Worm (Caenorhabditis elegans) whole organism, mixed stage, embryonic: ENCODE data around the gene srh-147.

Experiments used
- M03D4.4 ChIP-seq: sonication (generic microtip); optimal IDR thresholded peaks from 2 replicates; lab custom pipeline; 2017; ENCODE audit warnings: mild to moderate bottlenecking, missing genetic modification characterization, missing compliant biosample characterization
- bed-3 ChIP-seq: fragments of 200-800 bp; sonication (Bioruptor generic); optimal IDR thresholded peaks from 3 replicates; lab custom pipeline; 2018; ENCODE audit warnings: mild to moderate bottlenecking, missing genetic modification characterization, moderate library complexity, missing compliant biosample characterization
- blmp-1 ChIP-seq: fragments of 150-350 bp; optimal IDR thresholded peaks from 2 replicates; lab custom pipeline; 2014; ENCODE audit warnings: missing biosample characterization, missing genetic modification characterization
- ceh-39 ChIP-seq: fragments of 150-350 bp; optimal IDR thresholded peaks from 2 replicates; lab custom pipeline; 2014; ENCODE audit warnings: missing biosample characterization, missing genetic modification characterization
- ceh-43 ChIP-seq: fragments of 200-800 bp; sonication (Bioruptor generic); optimal IDR thresholded peaks from 2 replicates; lab custom pipeline; 2018; ENCODE audit warnings: mild to moderate bottlenecking, missing genetic modification characterization, moderate library complexity, missing compliant biosample characterization
- ceh-83 ChIP-seq: fragments of 200-800 bp; sonication (Bioruptor generic); optimal IDR thresholded peaks from 2 replicates; lab custom pipeline; 2018; ENCODE audit warnings: mild to moderate bottlenecking, missing genetic modification characterization, missing compliant biosample characterization
- ces-1 ChIP-seq: fragments of 150-350 bp; optimal IDR thresholded peaks from 2 replicates; lab custom pipeline; 2014; ENCODE audit warnings: missing biosample characterization, missing genetic modification reagents, missing genetic modification characterization
- cnd-1 ChIP-seq: fragments of 200-800 bp; sonication (Bioruptor generic); optimal IDR thresholded peaks from 2 replicates; lab custom pipeline; 2018; ENCODE audit warnings: mild to moderate bottlenecking, missing genetic modification characterization, missing compliant biosample characterization
- drap-1 ChIP-seq: fragments of 200-800 bp; sonication (Bioruptor generic); optimal IDR thresholded peaks from 3 replicates; lab custom pipeline; 2018; ENCODE audit warnings: mild to moderate bottlenecking, missing genetic modification characterization, missing compliant biosample characterization
- elt-1 ChIP-seq: sonication (generic microtip); optimal IDR thresholded peaks from 2 replicates; lab custom pipeline; 2017; ENCODE audit warnings: missing genetic modification characterization, mild to moderate bottlenecking, missing compliant biosample characterization, antibody characterized with exemption, moderate library complexity, borderline replicate concordance; ENCODE audit not compliant: insufficient read depth
- flh-1 ChIP-seq: fragments of 200-800 bp; sonication (Bioruptor generic); optimal IDR thresholded peaks from 2 replicates; lab custom pipeline; 2018; ENCODE audit warnings: mild to moderate bottlenecking, missing genetic modification characterization, moderate library complexity, missing compliant biosample characterization
- ham-2 ChIP-seq: fragments of 200-800 bp; sonication (Bioruptor generic); optimal IDR thresholded peaks from 2 replicates; lab custom pipeline; 2018; ENCODE audit warnings: mild to moderate bottlenecking, missing genetic modification characterization, missing compliant biosample characterization
- hlh-1 ChIP-seq: fragments of 150-350 bp; optimal IDR thresholded peaks from 2 replicates; lab custom pipeline; 2014; ENCODE audit warnings: missing biosample characterization, missing genetic modification reagents, missing genetic modification characterization
- lin-13 ChIP-seq: fragments of 150-350 bp; optimal IDR thresholded peaks from 2 replicates; lab custom pipeline; 2014; ENCODE audit warnings: missing biosample characterization, missing genetic modification characterization
- lin-32 ChIP-seq: fragments of 200-800 bp; sonication (Bioruptor generic); optimal IDR thresholded peaks from 2 replicates; lab custom pipeline; 2018; ENCODE audit warnings: mild to moderate bottlenecking, missing genetic modification characterization, missing compliant biosample characterization
- mep-1 ChIP-seq: fragments of 150-350 bp; optimal IDR thresholded peaks from 2 replicates; lab custom pipeline; 2017; ENCODE audit warnings: missing biosample characterization, missing genetic modification reagents, missing genetic modification characterization, inconsistent platforms
- mls-2 ChIP-seq: sonication (generic microtip); optimal IDR thresholded peaks from 2 replicates; lab custom pipeline; 2016; ENCODE audit warnings: mild to moderate bottlenecking, missing genetic modification characterization, moderate library complexity, missing compliant biosample characterization
- nhr-12 ChIP-seq: fragments of 150-350 bp; optimal IDR thresholded peaks from 2 replicates; lab custom pipeline; 2014; ENCODE audit warnings: missing biosample characterization, missing genetic modification characterization
- nhr-2 ChIP-seq: fragments of 150-350 bp; optimal IDR thresholded peaks from 2 replicates; lab custom pipeline; 2014; ENCODE audit warnings: missing biosample characterization, missing genetic modification characterization
- nhr-237 ChIP-seq: fragments of 150-350 bp; optimal IDR thresholded peaks from 2 replicates; lab custom pipeline; 2014; ENCODE audit warnings: missing biosample characterization, missing genetic modification characterization
- nhr-28 ChIP-seq: fragments of 150-350 bp; optimal IDR thresholded peaks from 2 replicates; lab custom pipeline; 2014; ENCODE audit warnings: missing biosample characterization, missing genetic modification characterization
- pha-4 ChIP-seq: fragments of 150-350 bp; optimal IDR thresholded peaks from 2 replicates; lab custom pipeline; 2018; ENCODE audit warnings: missing biosample characterization, missing genetic modification reagents, missing genetic modification characterization
- sem-2 ChIP-seq: fragments of 200-800 bp; sonication (Bioruptor generic); optimal IDR thresholded peaks from 2 replicates; lab custom pipeline; 2018; ENCODE audit warnings: mild to moderate bottlenecking, missing genetic modification characterization, missing compliant biosample characterization
- snpc-4 ChIP-seq: fragments of 150-350 bp; optimal IDR thresholded peaks from 2 replicates; lab custom pipeline; 2014; ENCODE audit warnings: missing biosample characterization, missing genetic modification characterization
- tbx-8 ChIP-seq: fragments of 200-800 bp; sonication (Bioruptor generic); optimal IDR thresholded peaks from 2 replicates; lab custom pipeline; 2018; ENCODE audit warnings: mild to moderate bottlenecking, missing genetic modification characterization, moderate library complexity, missing compliant biosample characterization
- unc-120 ChIP-seq: sonication (generic microtip); optimal IDR thresholded peaks from 2 replicates; lab custom pipeline; 2017; ENCODE audit warnings: missing genetic modification characterization, missing compliant biosample characterization; ENCODE audit not compliant: poor library complexity, severe bottlenecking
- unc-39 ChIP-seq: fragments of 150-350 bp; optimal IDR thresholded peaks from 2 replicates; lab custom pipeline; 2014; ENCODE audit warnings: missing biosample characterization, missing genetic modification characterization
- unc-62 ChIP-seq: fragments of 150-350 bp; optimal IDR thresholded peaks from 2 replicates; lab custom pipeline; 2014; ENCODE audit warnings: missing biosample characterization, missing genetic modification reagents, missing genetic modification characterization
- zip-8 ChIP-seq: fragments of 150-350 bp; optimal IDR thresholded peaks from 2 replicates; lab custom pipeline; 2014; ENCODE audit warnings: missing biosample characterization, missing genetic modification characterization
- ztf-11 ChIP-seq: fragments of 150-350 bp; optimal IDR thresholded peaks from 2 replicates; lab custom pipeline; 2014; ENCODE audit warnings: missing biosample characterization, missing genetic modification characterization

The srh-147 gene

DNA sequence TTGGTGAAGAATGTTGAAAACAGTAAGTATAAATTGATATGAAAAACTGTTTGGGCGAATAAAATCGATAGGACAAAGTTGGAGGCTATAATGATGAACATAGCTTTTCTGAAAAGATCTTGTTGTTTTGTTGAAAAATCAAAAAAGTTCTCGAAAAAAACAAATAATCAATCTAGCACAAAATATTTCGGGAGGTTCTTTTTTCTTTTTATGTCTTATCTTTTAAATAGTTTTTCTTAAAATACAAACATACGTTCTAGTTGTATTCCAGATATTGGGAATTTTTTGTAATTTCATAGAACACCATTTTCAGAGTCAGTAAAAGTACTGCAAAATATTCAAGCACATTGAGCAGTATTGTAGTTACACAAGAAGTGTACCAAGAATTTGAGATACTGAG lies 20.2 kb downstream of the srh-147 start, which contains the start of gene srbc-55:
Gene srbc-55 (minus strand): TSS at position 101 of the 400 bp plus-strand sequence.
- TF ChIP-seq nhr-12 (tag; lab: Kevin White, UChicago) (no peak), mep-1 (tag; lab: Kevin White, UChicago) (no peak), M03D4.4 (no peak), tbx-8 (GFP tag; lab: Kevin White, UChicago) (no peak), zip-8 (no peak), ham-2 (GFP tag; lab: Kevin White, UChicago) (no peak), ces-1 (no peak), flh-1 (GFP tag; lab: Kevin White, UChicago) (no peak), snpc-4 (tag; lab: Kevin White, UChicago) (no peak), drap-1 (GFP tag; lab: Kevin White, UChicago) (no peak), mls-2 (tag; lab: Kevin White, UChicago) (no peak), ceh-43 (no peak), hlh-1 (tag; lab: Kevin White, UChicago) (no peak), nhr-28 (tag; lab: Kevin White, UChicago) (no peak)

DNA sequence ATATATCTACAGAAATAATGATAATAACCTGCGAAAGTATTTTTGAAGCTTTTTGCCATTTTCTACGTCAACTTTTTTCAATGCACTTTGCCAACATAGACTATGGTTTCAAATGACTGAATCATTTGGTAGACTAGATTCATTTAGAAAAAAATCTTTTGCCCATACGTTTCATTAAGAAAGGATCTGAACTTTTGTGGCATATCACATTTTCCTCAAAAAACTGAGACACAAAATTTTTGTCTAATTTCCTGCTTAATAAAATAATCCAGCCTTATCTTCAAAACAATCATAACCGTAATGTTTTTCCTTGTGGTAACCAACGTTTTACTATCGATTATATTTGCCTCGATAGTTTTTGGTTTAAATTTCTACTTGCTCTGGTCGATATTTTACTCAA lies 24.0 kb downstream of the srh-147 start, which contains the start of gene srbc-51:
Gene srbc-51 (plus strand): TSS at position 301 of the 400 bp plus-strand sequence.
- TF ChIP-seq tbx-8 (GFP tag; lab: Kevin White, UChicago) (no peak), unc-39 (no peak), unc-62 (GFP tag; lab: Kevin White, UChicago) (no peak), lin-13 (tag; lab: Kevin White, UChicago) (no peak), bed-3 (GFP tag; lab: Kevin White, UChicago) (no peak)
- TF ChIP-seq, all 35 proteins: peak for 0

DNA sequence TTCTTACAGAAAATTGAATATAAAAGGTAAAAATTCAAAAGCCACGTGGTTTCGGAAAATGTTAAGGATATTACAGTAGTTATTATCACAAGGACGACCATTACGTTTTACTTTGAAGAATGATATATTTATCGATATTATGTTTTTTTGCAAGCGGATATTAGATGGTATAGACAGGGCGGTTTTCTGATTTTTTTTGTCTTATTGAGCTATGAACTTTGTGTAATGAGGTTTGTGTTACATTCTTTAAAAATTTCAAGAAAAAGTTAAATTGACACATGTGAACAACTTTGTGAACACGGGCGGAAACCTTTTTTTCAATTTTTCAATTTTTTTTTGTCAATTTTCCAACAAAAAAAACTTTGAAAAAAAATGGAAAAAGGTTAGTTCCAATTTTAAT lies 25.3 kb downstream of the srh-147 start, which contains the start of gene srbc-50:
Gene srbc-50 (minus strand): TSS at position 101 of the 400 bp plus-strand sequence.
- no peak for TF ChIP-seq lin-13 (tag; lab: Kevin White, UChicago)
- TF ChIP-seq drap-1 (GFP tag; lab: Kevin White, UChicago): no peak
- TF ChIP-seq ceh-39 (tag; lab: Kevin White, UChicago): no peak
- no peak for TF ChIP-seq sem-2 (GFP tag; lab: Kevin White, UChicago)
- no peak for TF ChIP-seq pha-4 (tag; lab: Kevin White, UChicago)
- no peak for TF ChIP-seq unc-120 (tag; lab: Kevin White, UChicago)
- TF ChIP-seq cnd-1 (tag; lab: Kevin White, UChicago): no peak
- no peak for TF ChIP-seq M03D4.4
- TF ChIP-seq blmp-1: no peak
- TF ChIP-seq tbx-8 (GFP tag; lab: Kevin White, UChicago): no peak
- no peak for TF ChIP-seq lin-32
- no peak for TF ChIP-seq nhr-2 (tag; lab: Kevin White, UChicago)
- TF ChIP-seq nhr-237 (tag; lab: Kevin White, UChicago): no peak
- TF ChIP-seq nhr-28 (tag; lab: Kevin White, UChicago): no peak
- TF ChIP-seq elt-1 (tag; lab: Kevin White, UChicago): no peak
- TF ChIP-seq mep-1 (tag; lab: Kevin White, UChicago): no peak
- TF ChIP-seq hlh-1 (tag; lab: Kevin White, UChicago): no peak
- TF ChIP-seq bed-3 (GFP tag; lab: Kevin White, UChicago): no peak

ce11 chrV:15821398-15821797 lies 28.7 kb downstream of the srh-147 start, which contains the start of gene srbc-49:
Gene srbc-49, plus strand, starts transcription at chrV:15821698.
- TF ChIP-seq ham-2 (GFP tag; lab: Kevin White, UChicago) (no peak), unc-120 (tag; lab: Kevin White, UChicago) (no peak), ceh-83 (GFP tag; lab: Kevin White, UChicago) (no peak), cnd-1 (tag; lab: Kevin White, UChicago) (no peak), flh-1 (GFP tag; lab: Kevin White, UChicago) (no peak), lin-13 (tag; lab: Kevin White, UChicago) (no peak), drap-1 (GFP tag; lab: Kevin White, UChicago) (no peak), elt-1 (tag; lab: Kevin White, UChicago) (no peak), ztf-11 (tag; lab: Kevin White, UChicago) (no peak), unc-39 (no peak), unc-62 (GFP tag; lab: Kevin White, UChicago) (no peak), nhr-28 (tag; lab: Kevin White, UChicago) (no peak), mep-1 (tag; lab: Kevin White, UChicago) (no peak), ces-1 (no peak)
